Fruit fly (Drosophila melanogaster): ENCODE measurements around the gene CG32554.
A peak's percentile ranks its signal among the peaks of the same experiment; 100 is the strongest.

DNA sequence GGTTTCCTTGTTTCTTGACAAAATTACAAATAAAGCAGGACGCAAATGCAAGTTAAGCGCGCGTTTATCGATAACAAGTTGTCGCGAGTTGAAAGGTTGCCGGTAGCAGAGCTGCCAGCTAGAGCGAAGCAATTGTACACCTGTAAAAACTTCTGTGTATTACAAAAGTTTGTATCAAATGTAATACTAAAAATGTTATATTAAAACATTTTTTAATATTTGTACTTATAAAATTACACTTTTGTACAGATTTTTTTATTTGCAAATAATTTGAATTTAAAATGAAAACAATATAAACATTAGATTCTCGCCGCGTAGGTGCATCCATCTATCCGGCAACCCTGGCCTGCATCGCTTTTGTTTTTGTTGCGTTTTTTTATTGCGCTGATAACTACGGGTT lies 7.9 kb downstream of the CG32554 start, which contains the start of the genes CG8142 and Ucp4A:
- TF ChIP-seq lola (GFP tag; optimal IDR thresholded peaks at IDR 0.05) (no peak), psq (GFP tag; optimal IDR thresholded peaks at IDR 0.05) (peak; percentile 83), sv (GFP tag; optimal IDR thresholded peaks at IDR 0.05) (peak; percentile 89), brk (GFP tag; optimal IDR thresholded peaks at IDR 0.05) (no peak), Jra (GFP tag; optimal IDR thresholded peaks at IDR 0.05) (peak; percentile 7), Hr78 (GFP tag; optimal IDR thresholded peaks at IDR 0.05) (no peak), ey (GFP tag; optimal IDR thresholded peaks at IDR 0.05) (peak; percentile 70), usp (GFP tag; optimal IDR thresholded peaks at IDR 0.05) (no peak), CrebA (GFP tag; optimal IDR thresholded peaks at IDR 0.05; ENCODE audit: borderline replicate concordance) (no peak), Hnf4 (GFP tag; optimal IDR thresholded peaks at IDR 0.05) (no peak)
